Fruit fly (Drosophila melanogaster) whole organism, embryonic: Measurements from ENCODE around the gene CG17187.

Experiments
- Aef1 ChIP-seq: fragments of 200-800 bp; sonication (Bioruptor generic); IDR thresholded peaks from 3 replicates; pipeline ENCODE4 v1.3.6; 2022; ENCODE audit warnings: missing biosample characterization, missing genetic modification characterization
- CG11723 ChIP-seq: fragments of 200-800 bp; sonication (Bioruptor generic); optimal IDR thresholded peaks from 2 replicates; lab custom pipeline; 2017; ENCODE audit warnings: missing biosample characterization, mild to moderate bottlenecking, missing genetic modification characterization
- MTF-1 ChIP-seq: fragments of 200-800 bp; sonication (Bioruptor generic); optimal IDR thresholded peaks from 2 replicates; lab custom pipeline; 2018; ENCODE audit warnings: missing biosample characterization, mild to moderate bottlenecking, missing genetic modification characterization, borderline replicate concordance
- NK7.1 ChIP-seq: fragments of 200-800 bp; sonication (Bioruptor generic); optimal IDR thresholded peaks from 3 replicates; lab custom pipeline; 2016; ENCODE audit warnings: missing biosample characterization, missing genetic modification characterization
- bab2 ChIP-seq: fragments of 200-800 bp; sonication (Bioruptor generic); optimal IDR thresholded peaks from 2 replicates; lab custom pipeline; 2016; ENCODE audit warnings: missing biosample characterization, missing genetic modification characterization

DNA sequence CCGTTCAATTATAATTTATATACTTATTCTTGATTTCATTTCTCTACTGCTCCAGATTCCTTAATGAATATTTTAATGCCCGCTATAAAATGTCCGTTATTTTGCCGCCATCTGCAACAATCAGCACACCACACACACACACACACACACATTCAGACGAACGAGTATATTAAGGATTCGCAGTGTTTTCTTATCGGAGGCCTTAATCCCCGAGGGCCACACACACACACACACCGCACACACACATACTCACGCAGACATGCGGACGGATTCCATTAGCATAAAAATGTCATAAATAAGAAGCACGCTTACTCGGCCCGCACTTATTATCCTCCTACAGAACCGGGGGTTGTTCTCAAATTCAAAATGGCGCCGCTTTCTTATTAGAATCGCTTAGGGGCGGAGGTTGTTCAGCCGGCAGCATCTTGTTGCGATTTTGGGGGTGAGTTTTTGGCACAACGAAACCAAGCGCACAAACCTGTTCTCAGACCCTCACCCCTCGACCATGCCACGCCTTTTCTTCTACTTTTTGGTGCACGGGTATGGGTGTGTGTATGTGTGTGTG, 29.4 kb upstream of the CG17187 start:
- TF ChIP-seq MTF-1 (no peak), Aef1 (GFP tag; lab: Robert Waterston, UW) (no peak), bab2 (GFP tag; lab: Kevin White, UChicago) (no peak), NK7.1 (GFP tag; lab: Kevin White, UChicago) (no peak), CG11723 (no peak)
